Fruit fly (Drosophila melanogaster) whole organism, embryonic: ENCODE data around the gene CG4133.

ENCODE experiments used
- ATbp ChIP-seq: fragments of 200-800 bp; sonication (Bioruptor generic); optimal IDR thresholded peaks from 2 replicates; lab custom pipeline; 2017; ENCODE audit warnings: missing biosample characterization, mild to moderate bottlenecking, missing genetic modification characterization, missing genetic modification reagents
- Aef1 ChIP-seq: fragments of 200-800 bp; sonication (Bioruptor generic); IDR thresholded peaks from 3 replicates; pipeline ENCODE4 v1.3.6; 2022; ENCODE audit warnings: missing biosample characterization, missing genetic modification characterization
- Atf3 ChIP-seq: fragments of 200-800 bp; sonication (Bioruptor generic); optimal IDR thresholded peaks from 3 replicates; lab custom pipeline; 2016; ENCODE audit warnings: missing biosample characterization, missing genetic modification characterization
- B-H2 ChIP-seq: fragments of 200-800 bp; sonication (Bioruptor generic); optimal IDR thresholded peaks from 2 replicates; lab custom pipeline; 2018; ENCODE audit warnings: missing biosample characterization, mild to moderate bottlenecking, missing genetic modification characterization
- CG10147 ChIP-seq: fragments of 200-800 bp; sonication (Bioruptor generic); optimal IDR thresholded peaks from 2 replicates; lab custom pipeline; 2019; ENCODE audit warnings: missing biosample characterization, mild to moderate bottlenecking, missing genetic modification characterization, moderate library complexity
- CG10321 ChIP-seq: fragments of 200-800 bp; sonication (Bioruptor generic); IDR thresholded peaks from 2 replicates; pipeline ENCODE4 v1.3.6; 2022; ENCODE audit warnings: missing biosample characterization, missing genetic modification characterization
- CG13296 ChIP-seq: fragments of 200-800 bp; sonication (Bioruptor generic); optimal IDR thresholded peaks from 3 replicates; lab custom pipeline; 2018; ENCODE audit warnings: missing biosample characterization, mild to moderate bottlenecking, missing genetic modification characterization
- CG15269 ChIP-seq: fragments of 200-800 bp; sonication (Bioruptor generic); optimal IDR thresholded peaks from 2 replicates; lab custom pipeline; 2018; ENCODE audit warnings: missing biosample characterization, mild to moderate bottlenecking, missing genetic modification characterization, moderate library complexity
- CG15696 ChIP-seq: fragments of 200-800 bp; sonication (Bioruptor generic); optimal IDR thresholded peaks from 2 replicates; lab custom pipeline; 2019; ENCODE audit warnings: missing biosample characterization, mild to moderate bottlenecking, missing genetic modification characterization, moderate library complexity
- CG17328 ChIP-seq: fragments of 200-800 bp; sonication (Bioruptor generic); IDR thresholded peaks from 2 replicates; pipeline ENCODE4 v1.3.6; 2022; ENCODE audit warnings: missing biosample characterization, missing genetic modification characterization
- CG17829 ChIP-seq: fragments of 200-800 bp; optimal IDR thresholded peaks from 2 replicates; lab custom pipeline; 2019; ENCODE audit warnings: missing biosample characterization, mild to moderate bottlenecking, missing genetic modification characterization, moderate library complexity
- CG31365 ChIP-seq: fragments of 200-800 bp; sonication (Bioruptor generic); optimal IDR thresholded peaks from 2 replicates; lab custom pipeline; 2018; ENCODE audit warnings: missing biosample characterization, mild to moderate bottlenecking, missing genetic modification characterization
- CG34422 ChIP-seq: fragments of 200-800 bp; sonication (Bioruptor generic); IDR thresholded peaks from 3 replicates; pipeline ENCODE4 v1.3.6; 2022; ENCODE audit warnings: missing biosample characterization, missing genetic modification characterization
- CG4730 ChIP-seq: fragments of 200-800 bp; sonication (Bioruptor generic); IDR thresholded peaks from 2 replicates; pipeline ENCODE4 v1.3.6; 2022; ENCODE audit warnings: missing biosample characterization, missing genetic modification characterization
- CG7372 ChIP-seq: fragments of 200-800 bp; sonication (Bioruptor generic); IDR thresholded peaks from 2 replicates; pipeline ENCODE4 v1.3.6; 2022; ENCODE audit warnings: missing biosample characterization, missing genetic modification characterization
- CG7987 ChIP-seq: fragments of 200-800 bp; sonication (Bioruptor generic); optimal IDR thresholded peaks from 2 replicates; lab custom pipeline; 2018; ENCODE audit warnings: missing biosample characterization, mild to moderate bottlenecking, missing genetic modification characterization, moderate library complexity
- CG8089 ChIP-seq: fragments of 200-800 bp; sonication (Bioruptor generic); optimal IDR thresholded peaks from 3 replicates; lab custom pipeline; 2016; ENCODE audit warnings: missing biosample characterization, missing genetic modification characterization
- CG8478 ChIP-seq: fragments of >200 bp; optimal IDR thresholded peaks from 2 replicates; lab custom pipeline; 2018
- CG9609 ChIP-seq: fragments of 200-800 bp; sonication (Bioruptor generic); optimal IDR thresholded peaks from 3 replicates; lab custom pipeline; 2016; ENCODE audit warnings: missing biosample characterization, missing genetic modification characterization
- CG9817 ChIP-seq: fragments of 200-800 bp; sonication (Bioruptor generic); optimal IDR thresholded peaks from 2 replicates; lab custom pipeline; 2018; ENCODE audit warnings: missing biosample characterization, mild to moderate bottlenecking, missing genetic modification characterization, moderate library complexity
- H2.0 ChIP-seq: fragments of 200-800 bp; sonication (Bioruptor generic); IDR thresholded peaks from 2 replicates; pipeline ENCODE4 v1.3.6; 2022; ENCODE audit warnings: missing biosample characterization, missing genetic modification characterization
- Hsf ChIP-seq: fragments of 200-800 bp; sonication (Bioruptor generic); optimal IDR thresholded peaks from 3 replicates; lab custom pipeline; 2016; ENCODE audit warnings: missing biosample characterization, missing genetic modification characterization
- Jarid2 ChIP-seq: fragments of 200-800 bp; sonication (Bioruptor generic); optimal IDR thresholded peaks from 3 replicates; lab custom pipeline; 2017; ENCODE audit warnings: mild to moderate bottlenecking, missing biosample characterization, missing genetic modification reagents, missing genetic modification characterization
- Mrtf ChIP-seq: fragments of 200-800 bp; sonication (Bioruptor generic); IDR thresholded peaks from 3 replicates; pipeline ENCODE4 v1.3.6; 2022; ENCODE audit warnings: missing biosample characterization, missing genetic modification characterization
- Nf-YC ChIP-seq: fragments of 200-800 bp; optimal IDR thresholded peaks from 3 replicates; lab custom pipeline; 2019; ENCODE audit warnings: missing biosample characterization, mild to moderate bottlenecking, missing genetic modification characterization, moderate library complexity
- PHDP ChIP-seq: fragments of 200-800 bp; sonication (Bioruptor generic); optimal IDR thresholded peaks from 3 replicates; lab custom pipeline; 2018; ENCODE audit warnings: missing biosample characterization, mild to moderate bottlenecking, missing genetic modification characterization, moderate library complexity
- Rfx ChIP-seq: fragments of 200-800 bp; sonication (Bioruptor generic); IDR thresholded peaks from 2 replicates; pipeline ENCODE4 v1.3.6; 2022; ENCODE audit warnings: missing biosample characterization, missing genetic modification characterization
- Sry-δ ChIP-seq: fragments of 200-800 bp; sonication (Bioruptor generic); optimal IDR thresholded peaks from 2 replicates; lab custom pipeline; 2016; ENCODE audit warnings: missing biosample characterization, missing genetic modification characterization
- amos ChIP-seq: fragments of 200-800 bp; sonication (Bioruptor generic); IDR thresholded peaks from 2 replicates; pipeline ENCODE4 v1.3.6; 2022; ENCODE audit warnings: missing biosample characterization, missing genetic modification characterization; ENCODE audit not compliant: partially characterized antibody
- crol ChIP-seq: fragments of 200-800 bp; sonication (Bioruptor generic); IDR thresholded peaks from 2 replicates; pipeline ENCODE4 v1.3.6; 2022; ENCODE audit warnings: missing biosample characterization, missing genetic modification characterization
- cwo ChIP-seq: fragments of 200-800 bp; sonication (Bioruptor generic); optimal IDR thresholded peaks from 3 replicates; lab custom pipeline; 2017; ENCODE audit warnings: missing biosample characterization, missing genetic modification characterization, mild to moderate bottlenecking, moderate library complexity, missing genetic modification reagents
- ems ChIP-seq: fragments of 200-800 bp; sonication (Bioruptor generic); optimal IDR thresholded peaks from 3 replicates; lab custom pipeline; 2016; ENCODE audit warnings: missing biosample characterization, missing genetic modification characterization
- exex ChIP-seq: fragments of 200-800 bp; sonication (Bioruptor generic); optimal IDR thresholded peaks from 4 replicates; lab custom pipeline; 2018; ENCODE audit warnings: missing biosample characterization, mild to moderate bottlenecking, missing genetic modification characterization, moderate library complexity
- eyg ChIP-seq: fragments of 200-800 bp; sonication (Bioruptor generic); optimal IDR thresholded peaks from 3 replicates; lab custom pipeline; 2016; ENCODE audit warnings: missing biosample characterization, missing genetic modification characterization
- fd3F ChIP-seq: fragments of 200-800 bp; sonication (Bioruptor generic); optimal IDR thresholded peaks from 2 replicates; lab custom pipeline; 2018; ENCODE audit warnings: missing biosample characterization, mild to moderate bottlenecking, missing genetic modification characterization, moderate library complexity
- gcm2 ChIP-seq: fragments of 200-800 bp; sonication (Bioruptor generic); optimal IDR thresholded peaks from 2 replicates; lab custom pipeline; 2016; ENCODE audit warnings: missing biosample characterization, missing genetic modification characterization
- grau ChIP-seq: fragments of 200-800 bp; optimal IDR thresholded peaks from 3 replicates; lab custom pipeline; 2019; ENCODE audit warnings: missing biosample characterization, mild to moderate bottlenecking, missing genetic modification characterization, moderate library complexity
- hth ChIP-seq: fragments of >200 bp; optimal IDR thresholded peaks from 2 replicates; lab custom pipeline; 2017; ENCODE audit warnings: inconsistent platforms
- jing ChIP-seq: fragments of 200-800 bp; sonication (Bioruptor generic); optimal IDR thresholded peaks from 2 replicates; lab custom pipeline; 2018; ENCODE audit warnings: missing biosample characterization, mild to moderate bottlenecking, missing genetic modification characterization
- nom ChIP-seq: fragments of 200-800 bp; sonication (Bioruptor generic); optimal IDR thresholded peaks from 2 replicates; lab custom pipeline; 2017; ENCODE audit warnings: missing biosample characterization, missing genetic modification characterization, mild to moderate bottlenecking, moderate library complexity, missing genetic modification reagents
- pb ChIP-seq: fragments of 200-800 bp; sonication (Bioruptor generic); optimal IDR thresholded peaks from 3 replicates; lab custom pipeline; 2016; ENCODE audit warnings: missing biosample characterization, missing genetic modification characterization
- pzg ChIP-seq: fragments of 200-800 bp; sonication (Bioruptor generic); optimal IDR thresholded peaks from 3 replicates; lab custom pipeline; 2018; ENCODE audit warnings: missing biosample characterization, mild to moderate bottlenecking, missing genetic modification characterization, moderate library complexity
- ranshi ChIP-seq: fragments of 200-800 bp; sonication (Bioruptor generic); IDR thresholded peaks from 2 replicates; pipeline ENCODE4 v1.3.6; 2022; ENCODE audit warnings: missing biosample characterization, missing genetic modification characterization
- row ChIP-seq: fragments of 200-800 bp; sonication (Bioruptor generic); IDR thresholded peaks from 3 replicates; pipeline ENCODE4 v1.3.6; 2022; ENCODE audit warnings: missing biosample characterization, missing genetic modification characterization
- sob ChIP-seq: fragments of 200-800 bp; sonication (Bioruptor generic); IDR thresholded peaks from 2 replicates; pipeline ENCODE4 v1.3.6; 2022; ENCODE audit warnings: missing biosample characterization, missing genetic modification characterization
- sr ChIP-seq: fragments of 200-800 bp; sonication (Bioruptor generic); IDR thresholded peaks from 3 replicates; pipeline ENCODE4 v1.3.6; 2022; ENCODE audit warnings: missing biosample characterization, missing genetic modification characterization
- vfl ChIP-seq: fragments of 200-800 bp; sonication (Bioruptor generic); optimal IDR thresholded peaks from 2 replicates; lab custom pipeline; 2016; ENCODE audit warnings: missing biosample characterization, missing genetic modification characterization
- wdn ChIP-seq: fragments of 200-800 bp; sonication (Bioruptor generic); IDR thresholded peaks from 2 replicates; pipeline ENCODE4 v1.3.6; 2022; ENCODE audit warnings: missing biosample characterization, missing genetic modification characterization
- zen2 ChIP-seq: fragments of 200-800 bp; sonication (Bioruptor generic); IDR thresholded peaks from 3 replicates; pipeline ENCODE4 v1.3.6; 2022; ENCODE audit warnings: missing biosample characterization, missing genetic modification characterization; ENCODE audit not compliant: partially characterized antibody
- zf30C ChIP-seq: fragments of 200-800 bp; sonication (Bioruptor generic); optimal IDR thresholded peaks from 3 replicates; lab custom pipeline; 2018; ENCODE audit warnings: missing biosample characterization, mild to moderate bottlenecking, missing genetic modification characterization

The CG4133 gene

DNA sequence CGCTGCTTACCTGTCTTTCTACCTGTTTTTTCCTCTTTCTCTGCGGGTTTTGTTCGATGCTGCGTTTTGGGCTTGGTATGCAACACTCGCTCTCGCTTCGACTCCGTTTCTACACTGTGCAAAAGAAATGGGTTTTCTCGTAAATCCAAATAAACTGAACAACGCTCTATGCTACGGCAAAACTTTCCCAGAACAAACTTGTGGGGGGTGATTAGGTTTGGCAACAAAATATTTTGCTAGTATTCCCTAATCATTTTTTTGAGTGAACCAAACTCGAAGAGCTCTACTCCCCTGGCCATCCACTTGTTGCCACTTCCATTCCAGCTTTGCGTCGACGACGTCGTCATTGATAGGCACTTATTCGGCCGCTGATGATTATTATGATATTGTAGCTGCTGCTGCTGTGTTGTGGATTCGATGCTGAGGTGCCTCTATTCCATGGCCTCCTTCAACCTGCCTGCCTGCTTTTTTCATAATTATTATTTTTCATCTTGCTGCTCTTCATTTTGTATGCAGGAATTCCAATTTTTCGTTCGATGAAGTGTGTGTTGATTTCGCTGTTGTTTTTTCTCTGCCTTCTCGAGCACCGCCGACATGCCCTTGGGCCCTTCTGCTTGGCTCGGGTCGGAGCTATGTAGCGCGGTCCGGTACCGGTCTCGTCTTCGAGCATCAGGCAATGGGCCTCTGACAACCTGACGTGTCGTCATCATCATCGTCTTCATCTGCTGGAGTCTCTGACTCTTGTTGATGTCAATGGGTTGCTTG, 13.2 kb upstream of the CG4133 start (continued):
- TF ChIP-seq CG7372 (GFP tag; lab: Robert Waterston, UW) (peak; percentile 42; the same call in 1 of the 2 replicates), CG31365 (tag; lab: Kevin White, UChicago) (peak; percentile 48), CG17328 (GFP tag; lab: Robert Waterston, UW) (peak; percentile 94), ranshi (GFP tag; lab: Robert Waterston, UW) (peak; percentile 83), CG4730 (GFP tag; lab: Robert Waterston, UW) (peak; percentile 58), PHDP (tag; lab: Kevin White, UChicago) (no peak), fd3F (GFP tag; lab: Kevin White, UChicago) (no peak), cwo (GFP tag; lab: Kevin White, UChicago) (peak; percentile 44), pb (GFP tag; lab: Kevin White, UChicago) (peak; percentile 67), CG15696 (tag; lab: Kevin White, UChicago) (peak; percentile 74), sob (GFP tag; lab: Robert Waterston, UW) (peak; percentile 56; the same call in 1 of the 2 replicates), Nf-YC (tag; lab: Kevin White, UChicago) (no peak), CG15269 (tag; lab: Kevin White, UChicago) (no peak), zf30C (GFP tag; lab: Kevin White, UChicago) (peak; percentile 89), jing (GFP tag; lab: Kevin White, UChicago) (peak; percentile 80), sr (GFP tag; lab: Robert Waterston, UW) (peak; percentile 81), CG34422 (GFP tag; lab: Robert Waterston, UW) (peak; percentile 87), nom (GFP tag; lab: Kevin White, UChicago) (peak; percentile 91), Atf3 (peak; percentile 84), CG9609 (GFP tag; lab: Kevin White, UChicago) (peak; percentile 85), zen2 (GFP tag; lab: Robert Waterston, UW) (no peak), crol (GFP tag; lab: Robert Waterston, UW) (peak; percentile 77), H2.0 (peak; percentile 86), Jarid2 (GFP tag; lab: Kevin White, UChicago) (peak; percentile 4), B-H2 (no peak), gcm2 (GFP tag; lab: Kevin White, UChicago) (no peak), hth (lab: Kevin White, UChicago) (no peak), Hsf (GFP tag; lab: Kevin White, UChicago) (peak; percentile 82), exex (tag; lab: Kevin White, UChicago) (no peak), CG7987 (GFP tag; lab: Kevin White, UChicago) (peak; percentile 25), CG8478 (lab: Kevin White, UChicago) (no peak), CG13296 (GFP tag; lab: Kevin White, UChicago) (no peak), Rfx (0 out of 2 replicates have a peak, but pooled peaks have one; percentile 24), eyg (GFP tag; lab: Kevin White, UChicago) (peak; percentile 19), pzg (GFP tag; lab: Kevin White, UChicago) (no peak), CG10147 (no peak), CG8089 (GFP tag; lab: Kevin White, UChicago) (peak; percentile 86), Sry-δ (peak; percentile 12), amos (GFP tag; lab: Robert Waterston, UW) (no peak), row (GFP tag; lab: Robert Waterston, UW) (peak; percentile 83), CG9817 (tag; lab: Kevin White, UChicago) (peak; percentile 29), vfl (GFP tag; lab: Kevin White, UChicago) (peak; percentile 54), ems (GFP tag; lab: Kevin White, UChicago) (peak; percentile 65), CG17829 (tag; lab: Kevin White, UChicago) (peak; percentile 91), CG10321 (GFP tag; lab: Robert Waterston, UW) (no peak; the same call in 1 of the 2 replicates), ATbp (GFP tag; lab: Kevin White, UChicago) (peak; percentile 87), grau (peak; percentile 76), Mrtf (GFP tag; lab: Robert Waterston, UW) (peak; percentile 59; the same call in 2 of the 3 replicates), Aef1 (GFP tag; lab: Robert Waterston, UW) (peak; percentile 67), wdn (peak; percentile 27; the same call in 1 of the 2 replicates)
